Worm (Caenorhabditis elegans): ENCODE measurements around the gene pin-2.

pin-2 gene

ce11 chrIV:12792494-12792893, 1.2 kb upstream of the pin-2 start, which contains the start of gene F07C6.6:
F07C6.6 (plus strand) TSS chrIV:12792794.
- no peak for TF ChIP-seq ceh-20 (GFP tag; IDR thresholded peaks at IDR 0.05)
- no peak for TF ChIP-seq Y105C5A.15 (GFP tag; IDR thresholded peaks at IDR 0.05)
- TF ChIP-seq lir-3 (tag; optimal IDR thresholded peaks at IDR 0.05) = no peak
- no peak for TF ChIP-seq lin-39 (tag; optimal IDR thresholded peaks at IDR 0.05)
- no peak for TF ChIP-seq Y75B8A.6 (GFP tag; IDR thresholded peaks at IDR 0.05)
- no peak for TF ChIP-seq F49E8.2 (tag; optimal IDR thresholded peaks at IDR 0.05; ENCODE audit: borderline replicate concordance)
- TF ChIP-seq attf-4 (tag; optimal IDR thresholded peaks at IDR 0.05) = no peak
- TF ChIP-seq unc-130 (GFP tag; optimal IDR thresholded peaks at IDR 0.05) = no peak
- TF ChIP-seq T20F7.1 (GFP tag; optimal IDR thresholded peaks at IDR 0.05) = no peak
- no peak for TF ChIP-seq ceh-82 (tag; optimal IDR thresholded peaks at IDR 0.05)

- TF ChIP-seq nhr-76 (tag; optimal IDR thresholded peaks at IDR 0.05) = no peak
- no peak for TF ChIP-seq mdt-29 (GFP tag; IDR thresholded peaks at IDR 0.05)
- no peak for TF ChIP-seq vab-7 (GFP tag; IDR thresholded peaks at IDR 0.05)
- TF ChIP-seq spr-1 (tag; optimal IDR thresholded peaks at IDR 0.05) = no peak
- TF ChIP-seq nhr-48 (tag; optimal IDR thresholded peaks at IDR 0.05) = no peak
- TF ChIP-seq php-3 (GFP tag; IDR thresholded peaks at IDR 0.05) = peak; percentile 55; the same call in 1 of the 2 replicates
- TF ChIP-seq dpl-1 (GFP tag; optimal IDR thresholded peaks at IDR 0.05) = no peak
- TF ChIP-seq rbr-2 (tag; optimal IDR thresholded peaks at IDR 0.05) = no peak
- no peak for TF ChIP-seq Y105C5A.15 (GFP tag; IDR thresholded peaks at IDR 0.05)
- no peak for TF ChIP-seq arid-1 (GFP tag; conservative IDR thresholded peaks at IDR 0.05)
- no peak for TF ChIP-seq mep-1 (tag; optimal IDR thresholded peaks at IDR 0.05)
- TF ChIP-seq T26A8.4 (GFP tag; IDR thresholded peaks at IDR 0.05) = peak; percentile 61
- no peak for TF ChIP-seq duxl-1 (tag; optimal IDR thresholded peaks at IDR 0.05; ENCODE audit: poor library complexity)
- TF ChIP-seq mxl-3 (GFP tag; optimal IDR thresholded peaks at IDR 0.05) = no peak
- no peak for TF ChIP-seq dmd-6 (GFP tag; IDR thresholded peaks at IDR 0.05)
- TF ChIP-seq lir-3 (tag; optimal IDR thresholded peaks at IDR 0.05) = no peak
- TF ChIP-seq saeg-2 (GFP tag; IDR thresholded peaks at IDR 0.05) = no peak
- no peak for TF ChIP-seq R02D3.7 (tag; optimal IDR thresholded peaks at IDR 0.05)
- peak; percentile 4 for TF ChIP-seq nhr-102 (tag; optimal IDR thresholded peaks at IDR 0.05)
- no peak for TF ChIP-seq zip-2 (tag; optimal IDR thresholded peaks at IDR 0.05)
- TF ChIP-seq dve-1 (tag; optimal IDR thresholded peaks at IDR 0.05; ENCODE audit: insufficient read depth) = peak; percentile 14
- TF ChIP-seq ZK546.5 (tag; optimal IDR thresholded peaks at IDR 0.05) = no peak
- no peak for TF ChIP-seq ctbp-1 (GFP tag; IDR thresholded peaks at IDR 0.05)
- peak; percentile 50 for TF ChIP-seq snpc-4 (tag; optimal IDR thresholded peaks at IDR 0.05)
- TF ChIP-seq ces-1 (GFP tag; optimal IDR thresholded peaks at IDR 0.05) = no peak
- no peak for TF ChIP-seq nhr-28 (tag; optimal IDR thresholded peaks at IDR 0.05)
- no peak for TF ChIP-seq madf-9 (GFP tag; conservative IDR thresholded peaks at IDR 0.05)
- no peak for TF ChIP-seq daf-16 (GFP tag; optimal IDR thresholded peaks at IDR 0.05)
- peak; percentile 6 for TF ChIP-seq daf-16 (tag; optimal IDR thresholded peaks at IDR 0.05)
- 0 out of 2 replicates have a peak, but pooled peaks have one; percentile 13 for TF ChIP-seq nhr-42 (GFP tag; IDR thresholded peaks at IDR 0.05)
- no peak for TF ChIP-seq spr-3 (GFP tag; optimal IDR thresholded peaks at IDR 0.05)
- peak; percentile 91 for TF ChIP-seq snpc-1.2 (GFP tag; IDR thresholded peaks at IDR 0.05)
- no peak for TF ChIP-seq lin-1 (GFP tag; IDR thresholded peaks at IDR 0.05)
- 0 out of 2 replicates have a peak, but pooled peaks have one; percentile 31 for TF ChIP-seq ceh-44 (GFP tag; IDR thresholded peaks at IDR 0.05)
- no peak for TF ChIP-seq ceh-82 (tag; optimal IDR thresholded peaks at IDR 0.05)
- TF ChIP-seq Y48G9A.11 (GFP tag; IDR thresholded peaks at IDR 0.05) = peak; percentile 77
- no peak for TF ChIP-seq pha-4 (GFP tag; IDR thresholded peaks at IDR 0.05)
- TF ChIP-seq pha-4 (tag; optimal IDR thresholded peaks at IDR 0.05) = no peak
- no peak for TF ChIP-seq nhr-77 (tag; optimal IDR thresholded peaks at IDR 0.05)
- TF ChIP-seq fkh-10 (GFP tag; optimal IDR thresholded peaks at IDR 0.05) = no peak
- peak; percentile 15 for TF ChIP-seq lin-13 (GFP tag; optimal IDR thresholded peaks at IDR 0.05)
- TF ChIP-seq lsy-2 (tag; optimal IDR thresholded peaks at IDR 0.05) = no peak
Measured at ce11 chrIV:12795371-12795936, 1.8 kb downstream of the pin-2 start.

All from whole organism, L4 larva.